Fruit fly (Drosophila melanogaster) whole organism, prepupa: ENCODE measurements around the gene Wdr62.

ENCODE experiments used
- CG10631 ChIP-seq: fragments of 200-800 bp; sonication (Bioruptor generic); optimal IDR thresholded peaks from 2 replicates; lab custom pipeline; 2016; ENCODE audit warnings: missing biosample characterization, missing genetic modification characterization
- CG10669 ChIP-seq: fragments of 200-800 bp; sonication (Bioruptor generic); optimal IDR thresholded peaks from 3 replicates; lab custom pipeline; 2018; ENCODE audit warnings: missing biosample characterization, mild to moderate bottlenecking, missing genetic modification characterization, moderate library complexity
- CG11762 ChIP-seq: fragments of 200-800 bp; sonication (Bioruptor generic); optimal IDR thresholded peaks from 3 replicates; lab custom pipeline; 2016; ENCODE audit warnings: missing biosample characterization, missing genetic modification characterization; ENCODE audit not compliant: insufficient read depth
- CG11902 ChIP-seq: fragments of 200-800 bp; sonication (Bioruptor generic); optimal IDR thresholded peaks from 3 replicates; lab custom pipeline; 2016; ENCODE audit warnings: missing biosample characterization, missing genetic modification characterization
- CG15336 ChIP-seq: fragments of 200-800 bp; sonication (Bioruptor generic); IDR thresholded peaks from 2 replicates; pipeline ENCODE4 v1.3.6; 2022; ENCODE audit warnings: missing biosample characterization, missing genetic modification characterization
- CG1621 ChIP-seq: fragments of 200-800 bp; sonication (Bioruptor generic); optimal IDR thresholded peaks from 3 replicates; lab custom pipeline; 2018; ENCODE audit warnings: missing biosample characterization, mild to moderate bottlenecking, missing genetic modification characterization
- CG16779 ChIP-seq: fragments of 200-800 bp; sonication (Bioruptor generic); optimal IDR thresholded peaks from 3 replicates; lab custom pipeline; 2017; ENCODE audit warnings: missing biosample characterization, mild to moderate bottlenecking, missing genetic modification characterization
- CG31627 ChIP-seq: fragments of 200-800 bp; sonication (Bioruptor generic); optimal IDR thresholded peaks from 3 replicates; lab custom pipeline; 2016; ENCODE audit warnings: missing biosample characterization, missing genetic modification characterization
- CG32006 ChIP-seq: fragments of 200-800 bp; sonication (Bioruptor generic); optimal IDR thresholded peaks from 3 replicates; lab custom pipeline; 2017; ENCODE audit warnings: missing biosample characterization, mild to moderate bottlenecking, missing genetic modification characterization
- CG3919 ChIP-seq: fragments of 200-800 bp; sonication (Bioruptor generic); optimal IDR thresholded peaks from 3 replicates; lab custom pipeline; 2016; ENCODE audit warnings: missing biosample characterization, missing genetic modification characterization
- CG4318 ChIP-seq: fragments of 200-800 bp; sonication (Bioruptor generic); optimal IDR thresholded peaks from 3 replicates; lab custom pipeline; 2017; ENCODE audit warnings: missing biosample characterization, mild to moderate bottlenecking, missing genetic modification characterization
- CG6163 ChIP-seq: fragments of 200-800 bp; sonication (Bioruptor generic); IDR thresholded peaks from 3 replicates; pipeline ENCODE4 v1.3.6; 2022; ENCODE audit warnings: missing biosample characterization, missing genetic modification characterization
- CG6276 ChIP-seq: fragments of 200-800 bp; sonication (Bioruptor generic); optimal IDR thresholded peaks from 2 replicates; lab custom pipeline; 2017; ENCODE audit warnings: missing biosample characterization, mild to moderate bottlenecking, missing genetic modification characterization
- CG6792 ChIP-seq: fragments of 200-800 bp; sonication (Bioruptor generic); optimal IDR thresholded peaks from 3 replicates; lab custom pipeline; 2016; ENCODE audit warnings: missing biosample characterization, missing genetic modification characterization
- CG6808 ChIP-seq: fragments of 200-800 bp; sonication (Bioruptor generic); optimal IDR thresholded peaks from 3 replicates; lab custom pipeline; 2017; ENCODE audit warnings: missing biosample characterization, missing genetic modification characterization, mild to moderate bottlenecking, moderate library complexity, missing genetic modification reagents
- CG8319 ChIP-seq: fragments of 200-800 bp; sonication (Bioruptor generic); optimal IDR thresholded peaks from 3 replicates; lab custom pipeline; 2016; ENCODE audit warnings: missing biosample characterization, missing genetic modification characterization
- CG8632 ChIP-seq: fragments of 200-800 bp; sonication (Bioruptor generic); optimal IDR thresholded peaks from 3 replicates; lab custom pipeline; 2016; ENCODE audit warnings: missing biosample characterization, missing genetic modification characterization
- CG9139 ChIP-seq: fragments of 200-800 bp; sonication (Bioruptor generic); optimal IDR thresholded peaks from 3 replicates; lab custom pipeline; 2017; ENCODE audit warnings: missing biosample characterization, mild to moderate bottlenecking, missing genetic modification characterization
- Eip75B ChIP-seq: fragments of 200-800 bp; sonication (Bioruptor generic); optimal IDR thresholded peaks from 3 replicates; lab custom pipeline; 2016; ENCODE audit warnings: missing biosample characterization, missing genetic modification characterization
- Eip78C ChIP-seq: fragments of 200-800 bp; sonication (Bioruptor generic); peaks from one replicate; lab custom pipeline; 2016; ENCODE audit warnings: missing biosample characterization, missing genetic modification characterization
- Eip93F ChIP-seq: fragments of 200-800 bp; sonication (Bioruptor generic); optimal IDR thresholded peaks from 2 replicates; lab custom pipeline; 2016; ENCODE audit warnings: missing biosample characterization, mild to moderate bottlenecking, missing genetic modification characterization
- Ets21C ChIP-seq: fragments of 200-800 bp; sonication (Bioruptor generic); optimal IDR thresholded peaks from 3 replicates; lab custom pipeline; 2016; ENCODE audit warnings: missing biosample characterization, missing genetic modification characterization
- Ets96B ChIP-seq: fragments of 200-800 bp; optimal IDR thresholded peaks from 2 replicates; lab custom pipeline; 2019; ENCODE audit warnings: missing biosample characterization, mild to moderate bottlenecking, missing genetic modification characterization, moderate library complexity
- Gug ChIP-seq: fragments of 200-800 bp; sonication (Bioruptor generic); IDR thresholded peaks from 2 replicates; pipeline ENCODE4 v1.3.6; 2022; ENCODE audit warnings: missing biosample characterization, missing genetic modification characterization
- Hr38 ChIP-seq: sonication (Bioruptor generic); optimal IDR thresholded peaks from 2 replicates; lab custom pipeline; 2016; ENCODE audit warnings: missing biosample characterization, missing genetic modification characterization
- Hr39 ChIP-seq: fragments of 200-800 bp; sonication (Bioruptor generic); optimal IDR thresholded peaks from 2 replicates; lab custom pipeline; 2016; ENCODE audit warnings: missing biosample characterization, missing genetic modification characterization
- Hr4 ChIP-seq: fragments of 200-800 bp; sonication (Bioruptor generic); optimal IDR thresholded peaks from 3 replicates; lab custom pipeline; 2016; ENCODE audit warnings: missing biosample characterization, missing genetic modification characterization
- Lpt ChIP-seq: fragments of 200-800 bp; sonication (Bioruptor generic); optimal IDR thresholded peaks from 3 replicates; lab custom pipeline; 2016; ENCODE audit warnings: missing biosample characterization, missing genetic modification characterization
- Met ChIP-seq: fragments of 200-800 bp; sonication (Bioruptor generic); optimal IDR thresholded peaks from 3 replicates; lab custom pipeline; 2016; ENCODE audit warnings: missing biosample characterization, missing genetic modification characterization
- OdsH ChIP-seq: fragments of 200-800 bp; sonication (Bioruptor generic); optimal IDR thresholded peaks from 3 replicates; lab custom pipeline; 2016; ENCODE audit warnings: missing biosample characterization, missing genetic modification characterization
- Smox ChIP-seq: fragments of 200-800 bp; sonication (Bioruptor generic); optimal IDR thresholded peaks from 3 replicates; lab custom pipeline; 2016; ENCODE audit warnings: missing biosample characterization, missing genetic modification characterization
- Sox102F ChIP-seq: fragments of 200-800 bp; sonication (Bioruptor generic); optimal IDR thresholded peaks from 2 replicates; lab custom pipeline; 2016; ENCODE audit warnings: missing biosample characterization, mild to moderate bottlenecking, missing genetic modification characterization
- Sox14 ChIP-seq: fragments of 200-800 bp; sonication (Bioruptor generic); optimal IDR thresholded peaks from 3 replicates; lab custom pipeline; 2016; ENCODE audit warnings: missing biosample characterization, missing genetic modification characterization
- achi ChIP-seq: fragments of 200-800 bp; sonication (Bioruptor generic); optimal IDR thresholded peaks from 3 replicates; lab custom pipeline; 2016; ENCODE audit warnings: missing biosample characterization, missing genetic modification characterization
- acj6 ChIP-seq: fragments of 200-800 bp; sonication (Bioruptor generic); optimal IDR thresholded peaks from 3 replicates; lab custom pipeline; 2016; ENCODE audit warnings: missing biosample characterization, missing genetic modification characterization
- cyc ChIP-seq: fragments of 200-800 bp; sonication (Bioruptor generic); optimal IDR thresholded peaks from 3 replicates; lab custom pipeline; 2016; ENCODE audit warnings: missing biosample characterization, missing genetic modification characterization
- dac ChIP-seq: fragments of 200-800 bp; sonication (Bioruptor generic); optimal IDR thresholded peaks from 2 replicates; lab custom pipeline; 2017; ENCODE audit warnings: missing biosample characterization, mild to moderate bottlenecking, missing genetic modification characterization
- dsx ChIP-seq: fragments of 200-800 bp; optimal IDR thresholded peaks from 3 replicates; lab custom pipeline; 2019; ENCODE audit warnings: missing biosample characterization, mild to moderate bottlenecking, missing genetic modification characterization, moderate library complexity; ENCODE audit not compliant: poor library complexity, severe bottlenecking
- eg ChIP-seq: fragments of 200-800 bp; sonication (Bioruptor generic); IDR thresholded peaks from 3 replicates; pipeline ENCODE4 v1.3.6; 2022; ENCODE audit warnings: missing biosample characterization, missing genetic modification characterization
- esn ChIP-seq: fragments of 200-800 bp; sonication (Bioruptor generic); optimal IDR thresholded peaks from 2 replicates; lab custom pipeline; 2016; ENCODE audit warnings: missing biosample characterization, mild to moderate bottlenecking, missing genetic modification characterization, moderate library complexity
- fd59A ChIP-seq: fragments of 200-800 bp; sonication (Bioruptor generic); optimal IDR thresholded peaks from 2 replicates; lab custom pipeline; 2017; ENCODE audit warnings: missing biosample characterization, mild to moderate bottlenecking, missing genetic modification characterization, missing genetic modification reagents
- fd85E ChIP-seq: fragments of 200-800 bp; sonication (Bioruptor generic); optimal IDR thresholded peaks from 3 replicates; lab custom pipeline; 2016; ENCODE audit warnings: missing biosample characterization, missing genetic modification characterization
- fkh ChIP-seq: fragments of 200-800 bp; sonication (Bioruptor generic); optimal IDR thresholded peaks from 3 replicates; lab custom pipeline; 2017; ENCODE audit warnings: missing biosample characterization, mild to moderate bottlenecking, missing genetic modification characterization, moderate library complexity
- lz ChIP-seq: fragments of 200-800 bp; sonication (Bioruptor generic); optimal IDR thresholded peaks from 3 replicates; lab custom pipeline; 2016; ENCODE audit warnings: missing biosample characterization, missing genetic modification characterization
- net ChIP-seq: fragments of 200-800 bp; sonication (Bioruptor generic); optimal IDR thresholded peaks from 3 replicates; lab custom pipeline; 2016; ENCODE audit warnings: missing biosample characterization, missing genetic modification characterization
- ss ChIP-seq, 2 experiments: fragments of 200-800 bp; sonication (Bioruptor generic); optimal IDR thresholded peaks; 2 replicates in 1 of 2; 3 replicates in 1 of 2; lab custom pipeline; 2017 to 2018; ENCODE audit warnings: mild to moderate bottlenecking in 2 of 2, missing biosample characterization in 2 of 2, missing genetic modification characterization in 2 of 2, moderate library complexity in 1 of 2
- svp ChIP-seq: fragments of 200-800 bp; sonication (Bioruptor generic); peaks from one replicate; lab custom pipeline; 2016; ENCODE audit warnings: missing biosample characterization, missing genetic modification characterization
- vri ChIP-seq: fragments of 200-800 bp; sonication (Bioruptor generic); optimal IDR thresholded peaks from 3 replicates; lab custom pipeline; 2016; ENCODE audit warnings: missing biosample characterization, mild to moderate bottlenecking, missing genetic modification characterization

The Wdr62 gene

DNA sequence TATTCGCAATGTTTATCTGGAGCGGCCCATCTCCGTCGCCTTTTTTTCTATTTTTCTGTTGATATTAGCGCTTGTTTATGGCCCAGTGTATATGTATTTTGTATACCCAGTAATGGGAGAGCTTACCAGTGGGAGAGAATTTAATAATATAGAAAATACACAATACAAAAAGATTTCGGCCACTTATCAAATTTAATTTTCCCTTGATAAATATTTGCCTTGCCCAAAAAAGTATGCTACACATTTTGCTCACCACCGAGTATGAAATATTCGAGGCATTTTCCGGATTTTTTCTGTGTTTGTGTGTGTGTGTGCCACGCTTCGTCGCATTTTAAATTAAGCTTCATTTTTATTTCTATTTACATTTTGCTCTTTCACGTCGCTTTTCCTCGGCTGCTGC, 45.4 kb upstream of the Wdr62 start:
- TF ChIP-seq CG6163 (0 out of 3 replicates have a peak, but pooled peaks have one; percentile 26), fkh (no peak), CG32006 (peak; percentile 17), CG9139 (no peak), achi (GFP tag; lab: Kevin White, UChicago) (no peak), Gug (GFP tag; lab: Robert Waterston, UW) (no peak), CG31627 (GFP tag; lab: Kevin White, UChicago) (no peak), CG16779 (tag; lab: Kevin White, UChicago) (no peak), eg (GFP tag; lab: Robert Waterston, UW) (0 out of 3 replicates have a peak, but pooled peaks have one; percentile 31), Hr39 (GFP tag; lab: Kevin White, UChicago) (no peak), Sox14 (no peak), CG8632 (no peak), dsx (GFP tag; lab: Kevin White, UChicago) (no peak), svp (GFP tag; lab: Kevin White, UChicago) (peak; percentile 8), Eip75B (GFP tag; lab: Kevin White, UChicago) (no peak), ss (GFP tag; optimal IDR thresholded peaks at IDR 0.05; lab: Kevin White, UChicago) (no peak)

DNA sequence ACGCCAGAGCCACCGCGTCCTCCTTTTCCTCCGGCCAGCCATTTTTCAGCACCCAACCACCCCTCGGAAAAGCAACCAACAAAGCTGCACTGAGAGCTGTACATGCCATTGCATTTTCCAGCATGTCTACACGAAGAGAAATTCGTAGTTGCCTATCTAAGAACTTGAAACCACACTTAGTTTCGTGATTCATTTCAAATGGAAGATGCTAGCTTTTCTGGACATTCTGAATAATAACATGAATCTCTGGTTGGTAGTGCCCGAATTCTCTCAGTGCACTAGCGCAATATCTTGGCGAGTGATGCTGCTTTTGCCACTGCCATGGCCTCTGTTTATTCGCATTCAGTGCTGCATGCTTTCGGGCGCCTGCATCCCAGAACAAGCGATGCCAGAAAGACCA, 22.4 kb upstream of the Wdr62 start:
- peak in 1 of 2 experiments; percentile 20 for TF ChIP-seq ss (GFP tag; optimal IDR thresholded peaks at IDR 0.05; lab: Kevin White, UChicago)
- no peak for TF ChIP-seq CG1621
- peak; percentile 7 for TF ChIP-seq dsx (GFP tag; lab: Kevin White, UChicago)
- TF ChIP-seq CG11902: no peak
- no peak for TF ChIP-seq dac (GFP tag; lab: Kevin White, UChicago)
- no peak for TF ChIP-seq eg (GFP tag; lab: Robert Waterston, UW)
- TF ChIP-seq CG16779 (tag; lab: Kevin White, UChicago): no peak
- TF ChIP-seq Ets21C: no peak
- no peak for TF ChIP-seq CG4318 (GFP tag; lab: Kevin White, UChicago)
- TF ChIP-seq CG3919 (GFP tag; lab: Kevin White, UChicago): peak; percentile 14
- no peak for TF ChIP-seq Hr38 (GFP tag; lab: Kevin White, UChicago)
- peak; percentile 33 for TF ChIP-seq CG10669 (GFP tag; lab: Kevin White, UChicago)
- peak; percentile 17 for TF ChIP-seq Ets96B
- no peak for TF ChIP-seq achi (GFP tag; lab: Kevin White, UChicago)
- peak; percentile 2 for TF ChIP-seq Sox14
- no peak for TF ChIP-seq CG11762 (GFP tag; lab: Kevin White, UChicago)
- TF ChIP-seq Hr4 (GFP tag; lab: Kevin White, UChicago): peak; percentile 29
- TF ChIP-seq Lpt (GFP tag; lab: Kevin White, UChicago): no peak
- TF ChIP-seq vri (GFP tag; lab: Kevin White, UChicago): no peak
- peak; percentile 36 for TF ChIP-seq OdsH
- TF ChIP-seq Sox102F (GFP tag; lab: Kevin White, UChicago): no peak
- TF ChIP-seq Smox (GFP tag; lab: Kevin White, UChicago): no peak
- no peak for TF ChIP-seq CG8319
- no peak for TF ChIP-seq fd59A (GFP tag; lab: Kevin White, UChicago)
- TF ChIP-seq net (GFP tag; lab: Kevin White, UChicago): no peak
- TF ChIP-seq cyc (GFP tag; lab: Kevin White, UChicago): no peak
- TF ChIP-seq fd85E (GFP tag; lab: Kevin White, UChicago): no peak
- TF ChIP-seq CG32006: peak; percentile 42
- TF ChIP-seq CG10631 (GFP tag; lab: Kevin White, UChicago): peak; percentile 28
- peak; percentile 17 for TF ChIP-seq acj6 (GFP tag; lab: Kevin White, UChicago)
- peak; percentile 17 for TF ChIP-seq CG6792 (GFP tag; lab: Kevin White, UChicago)
- no peak for TF ChIP-seq Met (GFP tag; lab: Kevin White, UChicago)
- TF ChIP-seq svp (GFP tag; lab: Kevin White, UChicago): peak; percentile 62
- TF ChIP-seq CG6808 (GFP tag; lab: Kevin White, UChicago): peak; percentile 3
- no peak for TF ChIP-seq Eip93F (GFP tag; lab: Kevin White, UChicago)
- peak; percentile 9 for TF ChIP-seq CG31627 (GFP tag; lab: Kevin White, UChicago)
- TF ChIP-seq lz (GFP tag; lab: Kevin White, UChicago): peak; percentile 2
- TF ChIP-seq CG6276 (GFP tag; lab: Kevin White, UChicago): peak; percentile 8
- TF ChIP-seq Eip75B (GFP tag; lab: Kevin White, UChicago): no peak
- no peak for TF ChIP-seq CG15336
- no peak for TF ChIP-seq esn (GFP tag; lab: Kevin White, UChicago)
- peak; percentile 6 for TF ChIP-seq Hr39 (GFP tag; lab: Kevin White, UChicago)
- no peak for TF ChIP-seq Gug (GFP tag; lab: Robert Waterston, UW)
- TF ChIP-seq CG6163: peak; percentile 51; the same call in 1 of the 3 replicates
- peak; percentile 65 for TF ChIP-seq Eip78C
